Fruit fly (Drosophila melanogaster) whole organism, embryonic: Measurements from ENCODE around the gene CG13067.

Experiments
- ATbp ChIP-seq: fragments of 200-800 bp; sonication (Bioruptor generic); optimal IDR thresholded peaks from 2 replicates; lab custom pipeline; 2017; ENCODE audit warnings: missing biosample characterization, mild to moderate bottlenecking, missing genetic modification characterization, missing genetic modification reagents
- Asciz ChIP-seq: fragments of 200-800 bp; sonication (Bioruptor generic); optimal IDR thresholded peaks from 2 replicates; lab custom pipeline; 2017; ENCODE audit warnings: missing biosample characterization, mild to moderate bottlenecking, missing genetic modification characterization, missing genetic modification reagents
- Bgb ChIP-seq: fragments of 200-800 bp; sonication (Bioruptor generic); IDR thresholded peaks from 2 replicates; pipeline ENCODE4 v1.3.6; 2022; ENCODE audit warnings: missing biosample characterization, missing genetic modification characterization; ENCODE audit not compliant: partially characterized antibody
- CG10366 ChIP-seq: fragments of 200-800 bp; sonication (Bioruptor generic); IDR thresholded peaks from 2 replicates; pipeline ENCODE4 v1.3.6; 2022; ENCODE audit warnings: missing biosample characterization, missing genetic modification characterization
- CG11247 ChIP-seq: fragments of 200-800 bp; sonication (Bioruptor generic); IDR thresholded peaks from 2 replicates; pipeline ENCODE4 v1.3.6; 2022; ENCODE audit warnings: missing biosample characterization, missing genetic modification characterization
- CG11456 ChIP-seq: fragments of 200-800 bp; sonication (Bioruptor generic); IDR thresholded peaks from 3 replicates; pipeline ENCODE4 v1.3.6; 2022; ENCODE audit warnings: missing biosample characterization, missing genetic modification characterization
- CG12071 ChIP-seq: fragments of 200-800 bp; sonication (Bioruptor generic); optimal IDR thresholded peaks from 3 replicates; lab custom pipeline; 2018; ENCODE audit warnings: missing biosample characterization, mild to moderate bottlenecking, missing genetic modification characterization
- CG13123 ChIP-seq: fragments of 200-800 bp; sonication (Bioruptor generic); optimal IDR thresholded peaks from 2 replicates; lab custom pipeline; 2016; ENCODE audit warnings: missing biosample characterization, missing genetic modification characterization
- CG13624 ChIP-seq: fragments of 200-800 bp; sonication (Bioruptor generic); optimal IDR thresholded peaks from 2 replicates; lab custom pipeline; 2016; ENCODE audit warnings: missing biosample characterization, missing genetic modification characterization
- CG15601 ChIP-seq: fragments of 200-800 bp; sonication (Bioruptor generic); optimal IDR thresholded peaks from 3 replicates; lab custom pipeline; 2019; ENCODE audit warnings: missing biosample characterization, mild to moderate bottlenecking, missing genetic modification characterization, moderate library complexity
- CG17385 ChIP-seq: fragments of 200-800 bp; sonication (Bioruptor generic); optimal IDR thresholded peaks from 3 replicates; lab custom pipeline; 2018; ENCODE audit warnings: missing biosample characterization, mild to moderate bottlenecking, missing genetic modification characterization
- CG18262 ChIP-seq: fragments of 200-800 bp; optimal IDR thresholded peaks from 3 replicates; lab custom pipeline; 2019; ENCODE audit warnings: missing biosample characterization, mild to moderate bottlenecking, missing genetic modification characterization, moderate library complexity
- CG2120 ChIP-seq: fragments of 200-800 bp; sonication (Bioruptor generic); optimal IDR thresholded peaks from 3 replicates; lab custom pipeline; 2016; ENCODE audit warnings: missing biosample characterization, missing genetic modification characterization
- CG2712 ChIP-seq: fragments of 200-800 bp; optimal IDR thresholded peaks from 3 replicates; lab custom pipeline; 2019; ENCODE audit warnings: missing biosample characterization, mild to moderate bottlenecking, missing genetic modification characterization, moderate library complexity
- CG30403 ChIP-seq: fragments of 200-800 bp; sonication (Bioruptor generic); optimal IDR thresholded peaks from 3 replicates; lab custom pipeline; 2016; ENCODE audit warnings: missing biosample characterization, missing genetic modification characterization
- CG5180 ChIP-seq: fragments of 200-800 bp; sonication (Bioruptor generic); optimal IDR thresholded peaks from 3 replicates; lab custom pipeline; 2017; ENCODE audit warnings: missing biosample characterization, missing genetic modification characterization, mild to moderate bottlenecking, moderate library complexity, missing genetic modification reagents
- CG6175 ChIP-seq: fragments of 200-800 bp; sonication (Bioruptor generic); IDR thresholded peaks from 3 replicates; pipeline ENCODE4 v1.3.6; 2022; ENCODE audit warnings: missing biosample characterization, missing genetic modification characterization
- CG7372 ChIP-seq: fragments of 200-800 bp; sonication (Bioruptor generic); IDR thresholded peaks from 2 replicates; pipeline ENCODE4 v1.3.6; 2022; ENCODE audit warnings: missing biosample characterization, missing genetic modification characterization
- CG8359 ChIP-seq: fragments of 200-800 bp; sonication (Bioruptor generic); optimal IDR thresholded peaks from 2 replicates; lab custom pipeline; 2017; ENCODE audit warnings: missing biosample characterization, mild to moderate bottlenecking, missing genetic modification characterization, borderline replicate concordance
- CTCF ChIP-seq: fragments of 200-800 bp; sonication (Bioruptor generic); optimal IDR thresholded peaks from 2 replicates; lab custom pipeline; 2017; ENCODE audit warnings: missing biosample characterization, mild to moderate bottlenecking, missing genetic modification characterization, moderate library complexity
- Dbx ChIP-seq: fragments of 200-800 bp; sonication (Bioruptor generic); IDR thresholded peaks from 3 replicates; pipeline ENCODE4 v1.3.6; 2022; ENCODE audit warnings: missing biosample characterization, missing genetic modification characterization
- Hey ChIP-seq: fragments of 200-800 bp; sonication (Bioruptor generic); optimal IDR thresholded peaks from 3 replicates; lab custom pipeline; 2018; ENCODE audit warnings: missing biosample characterization, mild to moderate bottlenecking, missing genetic modification characterization
- Hmr ChIP-seq: fragments of 200-800 bp; sonication (Bioruptor generic); optimal IDR thresholded peaks from 3 replicates; lab custom pipeline; 2017; ENCODE audit warnings: mild to moderate bottlenecking, missing biosample characterization, missing genetic modification reagents, missing genetic modification characterization
- Med ChIP-seq: fragments of 200-800 bp; sonication (Bioruptor generic); peaks from one replicate; lab custom pipeline; 2016; ENCODE audit warnings: missing biosample characterization, missing genetic modification characterization, mild to moderate bottlenecking, inconsistent platforms, moderate library complexity
- Myb ChIP-seq: fragments of 200-800 bp; sonication (Bioruptor generic); optimal IDR thresholded peaks from 2 replicates; lab custom pipeline; 2016; ENCODE audit warnings: missing biosample characterization, missing genetic modification characterization
- NC2β ChIP-seq: fragments of 200-800 bp; sonication (Bioruptor generic); optimal IDR thresholded peaks from 2 replicates; lab custom pipeline; 2016; ENCODE audit warnings: missing biosample characterization, missing genetic modification characterization
- Optix ChIP-seq: fragments of 200-800 bp; sonication (Bioruptor generic); IDR thresholded peaks from 3 replicates; pipeline ENCODE4 v1.3.6; 2022; ENCODE audit warnings: missing biosample characterization, missing genetic modification characterization
- Sox102F ChIP-seq: fragments of 200-800 bp; sonication (Bioruptor generic); optimal IDR thresholded peaks from 2 replicates; lab custom pipeline; 2018; ENCODE audit warnings: missing biosample characterization, mild to moderate bottlenecking, missing genetic modification characterization, moderate library complexity
- Spps ChIP-seq: fragments of 200-800 bp; sonication (Bioruptor generic); optimal IDR thresholded peaks from 2 replicates; lab custom pipeline; 2018; ENCODE audit warnings: missing biosample characterization, mild to moderate bottlenecking, missing genetic modification characterization
- Usf ChIP-seq: fragments of 200-800 bp; sonication (Bioruptor generic); optimal IDR thresholded peaks from 2 replicates; lab custom pipeline; 2017; ENCODE audit warnings: missing genotype, missing biosample characterization, missing genetic modification characterization
- br ChIP-seq: fragments of >200 bp; optimal IDR thresholded peaks from 2 replicates; lab custom pipeline; 2017
- croc ChIP-seq: fragments of 200-800 bp; sonication (Bioruptor generic); conservative IDR thresholded peaks from 3 replicates; pipeline ENCODE4 v1.3.6; 2022; ENCODE audit warnings: missing biosample characterization, missing genetic modification characterization
- dati ChIP-seq: fragments of 200-800 bp; sonication (Bioruptor generic); IDR thresholded peaks from 2 replicates; pipeline ENCODE4 v1.3.6; 2022; ENCODE audit warnings: missing biosample characterization, missing genetic modification characterization
- dysf ChIP-seq: fragments of 200-800 bp; sonication (Bioruptor generic); IDR thresholded peaks from 3 replicates; pipeline ENCODE4 v1.3.6; 2022; ENCODE audit warnings: missing biosample characterization, missing genetic modification characterization
- emc ChIP-seq: fragments of 200-800 bp; sonication (Bioruptor generic); optimal IDR thresholded peaks from 2 replicates; lab custom pipeline; 2016; ENCODE audit warnings: missing biosample characterization, missing genetic modification characterization
- grau ChIP-seq: fragments of 200-800 bp; optimal IDR thresholded peaks from 3 replicates; lab custom pipeline; 2019; ENCODE audit warnings: missing biosample characterization, mild to moderate bottlenecking, missing genetic modification characterization, moderate library complexity
- gro ChIP-seq: fragments of 200-800 bp; sonication (Bioruptor generic); optimal IDR thresholded peaks from 2 replicates; lab custom pipeline; 2016; ENCODE audit warnings: missing biosample characterization, missing genetic modification characterization
- insv ChIP-seq, 2 experiments: fragments of 200-800 bp; sonication (Bioruptor generic); optimal IDR thresholded peaks; 3 replicates each; lab custom pipeline; 2016 to 2018; ENCODE audit warnings: missing biosample characterization in 2 of 2, missing genetic modification characterization in 2 of 2
- jigr1 ChIP-seq: fragments of 200-800 bp; sonication (Bioruptor generic); IDR thresholded peaks from 3 replicates; pipeline ENCODE4 v1.3.6; 2022; ENCODE audit warnings: missing biosample characterization, missing genetic modification characterization
- knrl ChIP-seq: fragments of 200-800 bp; sonication (Bioruptor generic); IDR thresholded peaks from 3 replicates; pipeline ENCODE4 v1.3.6; 2022; ENCODE audit warnings: missing biosample characterization, missing genetic modification characterization; ENCODE audit not compliant: partially characterized antibody
- pnt ChIP-seq: fragments of 200-800 bp; sonication (Bioruptor generic); optimal IDR thresholded peaks from 3 replicates; lab custom pipeline; 2016; ENCODE audit warnings: missing biosample characterization, missing genetic modification characterization
- salm ChIP-seq: fragments of 200-800 bp; sonication (Bioruptor generic); optimal IDR thresholded peaks from 2 replicates; lab custom pipeline; 2018; ENCODE audit warnings: missing biosample characterization, mild to moderate bottlenecking, missing genetic modification characterization
- sim ChIP-seq: fragments of 200-800 bp; sonication (Bioruptor generic); IDR thresholded peaks from 2 replicates; pipeline ENCODE4 v1.3.6; 2022; ENCODE audit warnings: missing biosample characterization, missing genetic modification characterization
- sima ChIP-seq: fragments of 200-800 bp; sonication (Bioruptor generic); optimal IDR thresholded peaks from 2 replicates; lab custom pipeline; 2016; ENCODE audit warnings: missing biosample characterization, missing genetic modification characterization
- slou ChIP-seq: fragments of 200-800 bp; sonication (Bioruptor generic); optimal IDR thresholded peaks from 3 replicates; lab custom pipeline; 2016; ENCODE audit warnings: missing biosample characterization, missing genetic modification characterization
- stwl ChIP-seq: fragments of 200-800 bp; sonication (Bioruptor generic); optimal IDR thresholded peaks from 3 replicates; lab custom pipeline; 2018; ENCODE audit warnings: missing biosample characterization, mild to moderate bottlenecking, missing genetic modification characterization, moderate library complexity
- unc-4 ChIP-seq: fragments of 200-800 bp; sonication (Bioruptor generic); IDR thresholded peaks from 2 replicates; pipeline ENCODE4 v1.3.6; 2022; ENCODE audit warnings: missing biosample characterization, missing genetic modification characterization; ENCODE audit not compliant: partially characterized antibody
- unpg ChIP-seq: fragments of 200-800 bp; sonication (Bioruptor generic); optimal IDR thresholded peaks from 3 replicates; lab custom pipeline; 2018; ENCODE audit warnings: missing biosample characterization, mild to moderate bottlenecking, missing genetic modification characterization, moderate library complexity
- vnd ChIP-seq: fragments of 200-800 bp; sonication (Bioruptor generic); IDR thresholded peaks from 3 replicates; pipeline ENCODE4 v1.3.6; 2022; ENCODE audit warnings: missing biosample characterization, missing genetic modification characterization; ENCODE audit not compliant: partially characterized antibody
- zen ChIP-seq: fragments of 200-800 bp; sonication (Bioruptor generic); optimal IDR thresholded peaks from 3 replicates; lab custom pipeline; 2018; ENCODE audit warnings: missing biosample characterization, mild to moderate bottlenecking, missing genetic modification characterization, moderate library complexity
- zfh2 ChIP-seq: fragments of 200-800 bp; sonication (Bioruptor generic); optimal IDR thresholded peaks from 2 replicates; lab custom pipeline; 2016; ENCODE audit warnings: missing biosample characterization, missing genetic modification characterization

Gene CG13067

DNA sequence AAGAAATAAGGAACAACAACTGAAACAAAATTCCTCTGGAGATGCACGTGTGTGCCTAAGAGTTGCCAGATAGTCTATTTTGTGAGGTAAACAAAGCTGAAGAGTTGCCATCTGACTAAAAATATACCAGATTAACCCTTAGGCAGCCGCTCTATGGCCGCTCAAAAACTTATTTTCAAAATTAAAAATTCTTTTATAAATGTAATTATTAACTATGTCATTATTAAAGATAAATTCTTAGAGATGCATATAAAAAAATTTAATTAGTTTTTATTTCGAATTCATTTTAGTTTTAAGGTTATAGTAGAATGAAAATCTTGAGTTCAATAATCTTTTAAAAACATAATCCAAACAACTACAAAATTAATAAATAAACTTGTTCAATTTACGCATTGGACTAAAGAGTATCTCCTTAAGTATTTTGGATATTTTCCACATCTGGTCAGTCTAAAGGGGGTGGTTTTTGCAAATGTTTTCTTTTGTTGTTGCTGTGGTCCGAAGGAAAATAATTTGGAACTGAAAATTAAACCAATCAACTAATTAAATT lies 42.4 kb upstream of the CG13067 start, which contains the start of gene Tmx3 (continued):
- no peak for TF ChIP-seq salm
- TF ChIP-seq CTCF (GFP tag; lab: Kevin White, UChicago) = no peak
- TF ChIP-seq Asciz = peak; percentile 30
- TF ChIP-seq dati (GFP tag; lab: Robert Waterston, UW) = peak; percentile 72
- peak; percentile 9 for TF ChIP-seq CG5180
- TF ChIP-seq Bgb (GFP tag; lab: Robert Waterston, UW) = no peak
- peak; percentile 19 for TF ChIP-seq emc
- peak; percentile 95 for TF ChIP-seq Dbx (GFP tag; lab: Robert Waterston, UW)
- peak; percentile 56 for TF ChIP-seq CG13624 (GFP tag; lab: Kevin White, UChicago)
- TF ChIP-seq slou (GFP tag; lab: Kevin White, UChicago) = peak; percentile 67
- TF ChIP-seq pnt = peak; percentile 55
- TF ChIP-seq Myb (GFP tag; lab: Kevin White, UChicago) = peak; percentile 20
- peak; percentile 65; the same call in 2 of the 3 replicates for TF ChIP-seq CG6175
- TF ChIP-seq croc (GFP tag; lab: Robert Waterston, UW) = peak; percentile 80
- TF ChIP-seq zen (tag; lab: Kevin White, UChicago) = peak; percentile 89
- TF ChIP-seq vnd (GFP tag; lab: Robert Waterston, UW) = no peak
- peak; percentile 95 for TF ChIP-seq CG11456
- 0 out of 2 replicates have a peak, but pooled peaks have one; percentile 50 for TF ChIP-seq sim (GFP tag; lab: Robert Waterston, UW)
- TF ChIP-seq CG2120 = peak; percentile 88
- peak; percentile 77 for TF ChIP-seq jigr1 (GFP tag; lab: Robert Waterston, UW)
- no peak for TF ChIP-seq CG15601
- no peak for TF ChIP-seq sima
- TF ChIP-seq grau (tag; lab: Kevin White, UChicago) = peak; percentile 91
- peak; percentile 90 for TF ChIP-seq CG30403 (GFP tag; lab: Kevin White, UChicago)
- TF ChIP-seq Med (GFP tag; lab: Kevin White, UChicago) = peak; percentile 94
- TF ChIP-seq br (lab: Kevin White, UChicago) = no peak
- peak; percentile 62 for TF ChIP-seq Spps
- TF ChIP-seq Hey = no peak
- TF ChIP-seq CG18262 (tag; lab: Kevin White, UChicago) = peak; percentile 91
- peak; percentile 79 for TF ChIP-seq CG13123 (GFP tag; lab: Kevin White, UChicago)
- TF ChIP-seq Usf (GFP tag; lab: Kevin White, UChicago) = peak; percentile 81
- TF ChIP-seq ATbp = peak; percentile 50
- TF ChIP-seq zfh2 (GFP tag; lab: Kevin White, UChicago) = peak; percentile 74
- TF ChIP-seq CG8359 (GFP tag; lab: Kevin White, UChicago) = no peak
- TF ChIP-seq Sox102F (GFP tag; lab: Kevin White, UChicago) = peak; percentile 92
- peak; percentile 81 for TF ChIP-seq stwl
- peak; percentile 18 for TF ChIP-seq NC2β (GFP tag; lab: Kevin White, UChicago)
- peak; percentile 91 for TF ChIP-seq CG10366
- TF ChIP-seq insv (GFP tag; optimal IDR thresholded peaks at IDR 0.05; lab: Kevin White, UChicago) = peak in 1 of 2 experiments; percentile 58
- no peak for TF ChIP-seq unc-4 (GFP tag; lab: Robert Waterston, UW)
- TF ChIP-seq gro = no peak
- no peak; the same call in 2 of the 3 replicates for TF ChIP-seq knrl (GFP tag; lab: Robert Waterston, UW)
- peak; percentile 92; the same call in 2 of the 3 replicates for TF ChIP-seq dysf (GFP tag; lab: Robert Waterston, UW)
- peak; percentile 68; the same call in 2 of the 3 replicates for TF ChIP-seq Optix (GFP tag; lab: Robert Waterston, UW)
- peak; percentile 95 for TF ChIP-seq CG11247 (GFP tag; lab: Robert Waterston, UW)
- TF ChIP-seq CG12071 (GFP tag; lab: Kevin White, UChicago) = no peak
- TF ChIP-seq CG7372 (GFP tag; lab: Robert Waterston, UW) = peak; percentile 88
- peak; percentile 93 for TF ChIP-seq CG2712 (tag; lab: Kevin White, UChicago)
- TF ChIP-seq Hmr = peak; percentile 87
- TF ChIP-seq CG17385 (GFP tag; lab: Kevin White, UChicago) = peak; percentile 82
- no peak for TF ChIP-seq unpg
